Worm (Caenorhabditis elegans): ENCODE measurements around the gene F31D5.6.

DNA sequence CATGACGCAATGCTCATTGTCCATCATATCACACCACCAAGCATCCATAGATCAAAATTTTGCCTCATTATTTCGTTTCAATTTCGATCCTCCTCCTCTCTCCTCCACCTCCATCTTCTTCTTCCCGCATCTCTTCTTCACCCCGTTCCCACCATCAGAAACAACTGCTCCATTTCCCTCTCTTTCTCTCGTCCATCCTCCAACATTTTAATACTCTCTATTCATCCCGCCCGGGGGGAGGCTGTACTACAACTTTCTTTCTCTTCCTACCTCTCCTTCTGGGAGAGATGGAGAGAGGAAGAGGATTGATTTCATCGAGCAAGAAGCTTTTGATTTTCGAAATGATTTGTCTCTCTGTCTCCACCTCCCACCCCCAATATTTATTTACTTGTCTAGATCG lies 25.5 kb upstream of the F31D5.6 start:
- no peak for TF ChIP-seq lir-3 (tag; optimal IDR thresholded peaks at IDR 0.05; ENCODE audit: poor library complexity)
- TF ChIP-seq skn-1 (tag; optimal IDR thresholded peaks at IDR 0.05): no peak
- no peak for TF ChIP-seq fos-1 (tag; optimal IDR thresholded peaks at IDR 0.05)
- TF ChIP-seq nhr-90 (tag; optimal IDR thresholded peaks at IDR 0.05; ENCODE audit: poor library complexity): no peak
- TF ChIP-seq nhr-28 (tag; optimal IDR thresholded peaks at IDR 0.05): no peak
- TF ChIP-seq lin-39 (tag; optimal IDR thresholded peaks at IDR 0.05): no peak
- no peak for TF ChIP-seq ceh-63 (GFP tag; optimal IDR thresholded peaks at IDR 0.05)
- TF ChIP-seq unc-62 (GFP tag; optimal IDR thresholded peaks at IDR 0.05): no peak
